Worm (Caenorhabditis elegans) whole organism, young adult: ENCODE data around the gene C40A11.7.
"Not testable (repeated sequence)": the region's sequence is repeated elsewhere in the genome, so short reads cannot be mapped to it uniquely, and the experiment has no call there.

ENCODE experiments used
- B0261.1 ChIP-seq: sonication (generic microtip); optimal IDR thresholded peaks from 2 replicates; lab custom pipeline; 2016; ENCODE audit warnings: mild to moderate bottlenecking, missing genetic modification characterization, moderate library complexity, missing compliant biosample characterization
- D2030.7 ChIP-seq: fragments of 200-800 bp; sonication (Bioruptor generic); IDR thresholded peaks from 2 replicates; pipeline ENCODE4 v1.3.6; 2022; ENCODE audit warnings: missing genetic modification reagents, missing genetic modification characterization, missing compliant biosample characterization
- F23B12.7 ChIP-seq: sonication (generic microtip); optimal IDR thresholded peaks from 2 replicates; lab custom pipeline; 2017; ENCODE audit warnings: missing genetic modification characterization, mild to moderate bottlenecking, missing compliant biosample characterization, antibody characterized with exemption, moderate library complexity; ENCODE audit not compliant: insufficient read depth
- F52B5.7 ChIP-seq: sonication (generic microtip); optimal IDR thresholded peaks from 2 replicates; lab custom pipeline; 2016; ENCODE audit warnings: mild to moderate bottlenecking, missing genetic modification characterization, missing compliant biosample characterization
- F57C9.4 ChIP-seq: sonication (generic microtip); optimal IDR thresholded peaks from 2 replicates; lab custom pipeline; 2017; ENCODE audit warnings: mild to moderate bottlenecking, missing genetic modification characterization, missing compliant biosample characterization
- T07F8.4 ChIP-seq: sonication (generic microtip); optimal IDR thresholded peaks from 2 replicates; lab custom pipeline; 2016; ENCODE audit warnings: mild to moderate bottlenecking, missing genetic modification characterization, moderate library complexity, missing compliant biosample characterization
- Y67H2A.10 ChIP-seq: fragments of 200-800 bp; sonication (Bioruptor generic); conservative IDR thresholded peaks from 2 replicates; pipeline ENCODE4 v1.3.6; 2022; ENCODE audit warnings: missing genetic modification reagents, missing genetic modification characterization, missing compliant biosample characterization
- ZK185.1 ChIP-seq: sonication (generic microtip); optimal IDR thresholded peaks from 2 replicates; lab custom pipeline; 2016; ENCODE audit warnings: mild to moderate bottlenecking, missing genetic modification characterization, missing compliant biosample characterization; ENCODE audit not compliant: poor library complexity, severe bottlenecking
- akir-1 ChIP-seq: fragments of 200-800 bp; sonication (Bioruptor generic); optimal IDR thresholded peaks from 2 replicates; lab custom pipeline; 2018; ENCODE audit warnings: mild to moderate bottlenecking, missing genetic modification characterization, moderate library complexity, missing compliant biosample characterization
- attf-3 ChIP-seq: fragments of 200-800 bp; sonication (Bioruptor generic); conservative IDR thresholded peaks from 2 replicates; pipeline ENCODE4 v1.3.6; 2022; ENCODE audit warnings: missing genetic modification reagents, missing genetic modification characterization, missing compliant biosample characterization
- bed-1 ChIP-seq: fragments of 200-800 bp; sonication (Bioruptor generic); IDR thresholded peaks from 2 replicates; pipeline ENCODE4 v1.3.6; 2022; ENCODE audit warnings: missing genetic modification reagents, missing genetic modification characterization, missing compliant biosample characterization
- egl-18 ChIP-seq: fragments of 200-800 bp; sonication (Bioruptor generic); IDR thresholded peaks from 2 replicates; pipeline ENCODE4 v1.3.6; 2022; ENCODE audit warnings: missing genetic modification reagents, missing genetic modification characterization, missing compliant biosample characterization
- egrh-3 ChIP-seq: fragments of 200-800 bp; sonication (Bioruptor generic); IDR thresholded peaks from 2 replicates; pipeline ENCODE4 v1.3.6; 2022; ENCODE audit warnings: missing genetic modification reagents, missing genetic modification characterization, missing compliant biosample characterization
- gei-17 ChIP-seq: fragments of 200-800 bp; sonication (Bioruptor generic); optimal IDR thresholded peaks from 2 replicates; lab custom pipeline; 2018; ENCODE audit warnings: mild to moderate bottlenecking, missing genetic modification characterization, missing compliant biosample characterization
- hmg-1.2 ChIP-seq: fragments of 200-800 bp; sonication (Bioruptor generic); IDR thresholded peaks from 2 replicates; pipeline ENCODE4 v1.3.6; 2022; ENCODE audit warnings: missing genetic modification reagents, missing genetic modification characterization, missing compliant biosample characterization
- hsf-1 ChIP-seq: fragments of 200-800 bp; sonication (Bioruptor generic); IDR thresholded peaks from 2 replicates; pipeline ENCODE4 v1.3.6; 2022; ENCODE audit warnings: missing genetic modification reagents, missing genetic modification characterization, missing compliant biosample characterization
- lag-1 ChIP-seq: fragments of 200-800 bp; sonication (Bioruptor generic); IDR thresholded peaks from 2 replicates; pipeline ENCODE4 v1.3.6; 2022; ENCODE audit warnings: missing genetic modification reagents, missing genetic modification characterization, missing compliant biosample characterization
- let-607 ChIP-seq, 2 experiments: fragments of 200-800 bp in 1 of 2; sonication (Bioruptor generic) in 1 of 2; sonication (generic microtip) in 1 of 2; optimal IDR thresholded peaks; 2 replicates each; lab custom pipeline; 2016 to 2018; ENCODE audit warnings: mild to moderate bottlenecking in 2 of 2, missing compliant biosample characterization in 2 of 2, missing genetic modification characterization in 2 of 2, moderate library complexity in 2 of 2, missing genotype in 1 of 2
- nfya-1 ChIP-seq: sonication (generic microtip); optimal IDR thresholded peaks from 2 replicates; lab custom pipeline; 2017; ENCODE audit warnings: antibody characterized with exemption, missing compliant biosample characterization, missing genetic modification characterization, borderline replicate concordance; ENCODE audit not compliant: insufficient read depth
- nfya-2 ChIP-seq: fragments of 200-800 bp; sonication (Bioruptor generic); IDR thresholded peaks from 2 replicates; pipeline ENCODE4 v1.3.6; 2022; ENCODE audit warnings: missing genetic modification reagents, missing genetic modification characterization, missing compliant biosample characterization
- nhr-80 ChIP-seq: sonication (generic microtip); optimal IDR thresholded peaks from 2 replicates; lab custom pipeline; 2016; ENCODE audit warnings: missing genetic modification characterization, missing compliant biosample characterization
- rec-8 ChIP-seq, 2 experiments: sonication (generic microtip); optimal IDR thresholded peaks; 2 replicates each; lab custom pipeline; 2016; ENCODE audit warnings: mild to moderate bottlenecking in 2 of 2, missing genetic modification characterization in 2 of 2, missing genetic modification reagents in 2 of 2, missing genotype in 2 of 2, missing biosample characterization in 1 of 2, missing compliant biosample characterization in 1 of 2, moderate library complexity in 1 of 2
- repo-1 ChIP-seq: sonication (generic microtip); optimal IDR thresholded peaks from 2 replicates; lab custom pipeline; 2017; ENCODE audit warnings: mild to moderate bottlenecking, missing genetic modification characterization, missing compliant biosample characterization
- somi-1 ChIP-seq: fragments of 200-800 bp; sonication (Bioruptor generic); optimal IDR thresholded peaks from 2 replicates; lab custom pipeline; 2018; ENCODE audit warnings: mild to moderate bottlenecking, missing genetic modification characterization, missing compliant biosample characterization
- tbp1 ChIP-seq: fragments of 200-800 bp; sonication (Bioruptor generic); optimal IDR thresholded peaks from 2 replicates; lab custom pipeline; 2018; ENCODE audit warnings: mild to moderate bottlenecking, missing genetic modification characterization, missing compliant biosample characterization
- tlf-1 ChIP-seq: fragments of 200-800 bp; sonication (Bioruptor generic); optimal IDR thresholded peaks from 2 replicates; lab custom pipeline; 2018; ENCODE audit warnings: mild to moderate bottlenecking, missing genetic modification characterization, missing compliant biosample characterization
- zfh-2 ChIP-seq: fragments of 200-800 bp; sonication (Bioruptor generic); conservative IDR thresholded peaks from 2 replicates; pipeline ENCODE4 v1.3.6; 2022; ENCODE audit warnings: missing genetic modification reagents, missing genetic modification characterization, missing compliant biosample characterization
- ztf-26 ChIP-seq: sonication (generic microtip); optimal IDR thresholded peaks from 2 replicates; lab custom pipeline; 2017; ENCODE audit warnings: missing genetic modification characterization, missing compliant biosample characterization
- ztf-3 ChIP-seq: fragments of 200-800 bp; sonication (Bioruptor generic); optimal IDR thresholded peaks from 2 replicates; lab custom pipeline; 2018; ENCODE audit warnings: mild to moderate bottlenecking, missing genetic modification characterization, missing compliant biosample characterization

C40A11.7 gene

ce11 chrII:2168374-2168773, 18.0 kb upstream of the C40A11.7 start, which contains the start of gene fbxb-38:
Gene fbxb-38 (minus strand): TSS chrII:2168763.
- no peak for TF ChIP-seq hmg-1.2 (GFP tag; lab: Robert Waterston, UW)
- no peak for TF ChIP-seq somi-1 (GFP tag; lab: Kevin White, UChicago)
- no peak for TF ChIP-seq F52B5.7
- no peak for TF ChIP-seq B0261.1 (tag; lab: Kevin White, UChicago)
- TF ChIP-seq zfh-2 = no peak
- TF ChIP-seq F57C9.4 (tag; lab: Kevin White, UChicago) = no peak
- TF ChIP-seq gei-17 (GFP tag; lab: Kevin White, UChicago) = no peak
- TF ChIP-seq attf-3 (GFP tag; lab: Robert Waterston, UW) = no peak
- no peak for TF ChIP-seq ZK185.1 (tag; lab: Kevin White, UChicago)
- no peak for TF ChIP-seq D2030.7 (GFP tag; lab: Robert Waterston, UW)
- TF ChIP-seq T07F8.4 (tag; lab: Kevin White, UChicago) = no peak
- no peak for TF ChIP-seq ztf-26 (tag; lab: Kevin White, UChicago)
- no peak for TF ChIP-seq egl-18 (GFP tag; lab: Robert Waterston, UW)
- TF ChIP-seq Y67H2A.10 = no peak
- TF ChIP-seq tbp1 (GFP tag; lab: Kevin White, UChicago) = no peak
- no peak for TF ChIP-seq bed-1

- TF ChIP-seq ztf-3 (GFP tag; lab: Kevin White, UChicago) (no peak), rec-8 (tag; optimal IDR thresholded peaks at IDR 0.05; lab: Kevin White, UChicago) (no peak), let-607 (tag; optimal IDR thresholded peaks at IDR 0.05; lab: Kevin White, UChicago) (no peak), F23B12.7 (no peak), D2030.7 (GFP tag; lab: Robert Waterston, UW) (no peak), repo-1 (no peak), gei-17 (GFP tag; lab: Kevin White, UChicago) (no peak), nfya-2 (GFP tag; lab: Robert Waterston, UW) (no peak)
Observed at ce11 chrII:2166376-2166775, 16.0 kb upstream of the C40A11.7 start, which contains the start of gene C33C12.4. Gene C33C12.4 (minus strand): TSS chrII:2166476.

- peak; percentile 59; the same call in 1 of the 2 replicates for TF ChIP-seq egrh-3 (GFP tag; lab: Robert Waterston, UW)
Observed at ce11 chrII:2163370-2163882, 13.0 kb upstream of the C40A11.7 start, which contains the start of gene C33C12.11. Gene C33C12.11 (minus strand): TSS chrII:2163832.

ce11 chrII:2153708-2154107, 3.3 kb upstream of the C40A11.7 start, which contains the start of gene math-18:
Gene math-18 (plus strand): TSS chrII:2154008.
- TF ChIP-seq akir-1 (GFP tag; lab: Kevin White, UChicago); rec-8 (tag; optimal IDR thresholded peaks at IDR 0.05; lab: Kevin White, UChicago); lag-1: not testable (repeated sequence)

ce11 chrII:2152455-2152854, 2.1 kb upstream of the C40A11.7 start:
- peak; percentile 5 for TF ChIP-seq nhr-80 (tag; lab: Kevin White, UChicago)
- no peak for TF ChIP-seq tlf-1 (GFP tag; lab: Kevin White, UChicago)

ce11 chrII:2146900-2147375, 3.4 kb downstream of the C40A11.7 start, which contains the start of gene C40A11.2:
Gene C40A11.2 (plus strand): TSS chrII:2146950.
- no peak for TF ChIP-seq nfya-1
- peak; percentile 90 for TF ChIP-seq hsf-1 (GFP tag; lab: Robert Waterston, UW)
